Worm (Caenorhabditis elegans): ENCODE data around the gene D1025.1.

The D1025.1 gene

DNA sequence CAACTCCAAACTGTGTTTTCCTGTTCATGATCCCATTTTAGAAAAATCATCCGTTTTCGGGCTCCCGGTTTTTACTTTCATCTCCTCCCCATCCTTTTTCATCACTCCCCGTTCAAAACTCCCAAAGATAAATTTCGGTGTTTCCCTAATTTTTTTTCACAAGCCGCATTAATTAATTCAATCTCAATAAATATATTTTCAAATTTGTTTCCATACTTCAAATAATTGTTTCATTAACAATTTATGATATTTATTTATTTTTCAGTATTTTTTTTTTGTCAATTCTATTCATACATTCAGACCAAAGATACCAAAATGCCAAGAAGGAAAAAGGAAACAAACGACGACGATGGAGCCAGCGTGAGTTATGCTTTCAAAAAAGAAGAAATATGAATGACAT lies at the start of gene D1025.1:
Gene D1025.1, plus strand, starts transcription at position 301 of the 400 bp plus-strand sequence.
- TF ChIP-seq ztf-1 (GFP tag; conservative IDR thresholded peaks at IDR 0.05), result no peak
- no peak for TF ChIP-seq nhr-6 (tag; optimal IDR thresholded peaks at IDR 0.05)
- TF ChIP-seq mdl-1 (tag; optimal IDR thresholded peaks at IDR 0.05), result no peak
- no peak for TF ChIP-seq elt-1 (tag; optimal IDR thresholded peaks at IDR 0.05)
- TF ChIP-seq aly-2 (tag; optimal IDR thresholded peaks at IDR 0.05), result no peak
- no peak for TF ChIP-seq ZK546.5 (tag; optimal IDR thresholded peaks at IDR 0.05)
- TF ChIP-seq ztf-11 (tag; optimal IDR thresholded peaks at IDR 0.05), result no peak

DNA sequence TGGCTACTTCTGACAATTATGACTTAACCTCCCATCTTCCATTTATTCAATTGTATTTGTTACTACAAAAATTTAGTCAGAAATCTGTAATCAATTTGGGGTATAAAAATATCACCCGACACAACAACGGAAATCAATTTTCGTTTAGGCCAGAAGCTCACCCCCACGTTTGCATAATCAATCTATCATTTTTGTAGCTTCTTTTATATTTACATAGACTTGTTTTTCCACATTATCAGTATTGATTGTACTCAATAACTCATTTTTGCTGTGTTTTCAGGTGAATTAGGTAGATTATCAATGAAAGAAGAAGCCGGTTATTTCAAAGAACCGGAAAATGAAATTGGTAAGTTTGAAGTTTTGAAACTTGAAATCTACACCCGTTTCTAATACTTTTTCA lies 46.8 kb upstream of the D1025.1 start, which contains the start of gene M163.5:
Gene M163.5, plus strand, starts transcription at position 301 of the 400 bp plus-strand sequence.
- TF ChIP-seq nhr-21 (tag; optimal IDR thresholded peaks at IDR 0.05) (no peak), alr-1 (tag; optimal IDR thresholded peaks at IDR 0.05) (no peak), peb-1 (tag; optimal IDR thresholded peaks at IDR 0.05) (no peak), elt-3 (tag; optimal IDR thresholded peaks at IDR 0.05) (no peak), unc-39 (tag; optimal IDR thresholded peaks at IDR 0.05) (no peak), gmeb-1 (tag; optimal IDR thresholded peaks at IDR 0.05) (no peak), ZK546.5 (tag; optimal IDR thresholded peaks at IDR 0.05) (no peak), dmd-4 (tag; optimal IDR thresholded peaks at IDR 0.05) (no peak), ceh-82 (tag; optimal IDR thresholded peaks at IDR 0.05) (no peak)

DNA sequence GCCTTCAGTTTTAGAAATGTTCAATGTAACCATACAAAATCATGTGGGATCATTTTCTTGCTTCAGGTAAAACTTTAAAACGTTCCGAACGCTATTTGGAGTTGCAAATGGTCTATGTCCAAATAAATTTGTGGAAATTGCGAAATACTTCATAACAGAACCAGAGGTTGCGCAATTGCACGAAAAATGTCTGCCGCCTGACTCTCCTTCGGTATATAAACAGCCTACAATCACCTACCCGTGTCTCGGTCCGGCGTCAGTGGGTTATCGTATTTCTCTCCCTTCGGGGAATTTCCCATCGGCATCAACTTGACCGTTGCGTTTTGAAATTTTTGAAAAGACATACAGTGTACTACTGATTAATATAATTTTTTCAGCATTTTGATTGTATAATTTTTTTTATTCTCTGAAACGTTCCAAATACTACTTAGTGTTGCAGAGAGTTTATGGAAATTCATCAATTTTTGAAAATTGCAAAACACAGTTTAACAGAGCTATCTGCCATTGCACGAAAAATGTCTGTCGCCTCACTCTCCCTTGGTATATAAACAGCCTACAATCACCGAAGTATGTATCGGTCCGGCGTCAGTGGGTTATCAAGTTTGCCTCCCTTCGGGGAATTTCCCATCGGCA lies 43.8 kb upstream of the D1025.1 start:
- TF ChIP-seq gmeb-1 (tag; optimal IDR thresholded peaks at IDR 0.05) (peak; percentile 59), nhr-25 (tag; optimal IDR thresholded peaks at IDR 0.05) (no peak), nhr-129 (tag; optimal IDR thresholded peaks at IDR 0.05) (peak; percentile 100), aly-2 (tag; optimal IDR thresholded peaks at IDR 0.05) (no peak), egl-27 (tag; optimal IDR thresholded peaks at IDR 0.05) (peak; percentile 26), lsy-2 (tag; optimal IDR thresholded peaks at IDR 0.05) (peak in 1 of 2 experiments; percentile 31), F13H6.1 (tag; optimal IDR thresholded peaks at IDR 0.05) (peak; percentile 40), C34F6.9 (tag; optimal IDR thresholded peaks at IDR 0.05) (no peak), sma-9 (GFP tag; optimal IDR thresholded peaks at IDR 0.05) (peak; percentile 75), sma-9 (tag; optimal IDR thresholded peaks at IDR 0.05) (no peak), nhr-12 (tag; optimal IDR thresholded peaks at IDR 0.05) (no peak), lin-13 (GFP tag; optimal IDR thresholded peaks at IDR 0.05) (peak; percentile 31), ZK546.5 (tag; optimal IDR thresholded peaks at IDR 0.05) (no peak), nhr-21 (tag; optimal IDR thresholded peaks at IDR 0.05) (peak; percentile 53), nhr-77 (tag; optimal IDR thresholded peaks at IDR 0.05) (no peak), sma-3 (GFP tag; optimal IDR thresholded peaks at IDR 0.05) (peak; percentile 89), crh-2 (tag; optimal IDR thresholded peaks at IDR 0.05) (peak; percentile 37), nhr-10 (tag; optimal IDR thresholded peaks at IDR 0.05) (peak; percentile 41), fos-1 (tag; optimal IDR thresholded peaks at IDR 0.05) (peak; percentile 26), snpc-4 (tag; optimal IDR thresholded peaks at IDR 0.05) (peak; percentile 98)

DNA sequence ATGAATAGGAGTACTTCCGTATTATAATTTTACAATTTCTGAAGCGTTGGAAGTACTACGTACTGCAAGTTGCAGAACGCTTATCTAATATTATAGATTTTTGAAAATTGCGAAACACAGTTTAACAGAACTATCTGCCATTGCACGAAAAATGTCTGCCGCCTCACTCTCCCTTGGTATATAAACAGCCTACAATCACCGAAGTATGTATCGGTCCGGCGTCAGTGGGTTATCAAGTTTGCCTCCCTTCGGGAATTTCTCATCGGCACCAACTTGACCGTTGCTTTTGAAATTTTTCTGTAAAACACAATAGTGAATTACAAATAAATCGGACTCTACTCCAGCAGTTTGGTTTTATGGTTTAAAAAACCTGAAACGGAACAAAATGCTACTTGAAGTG lies 43.2 kb upstream of the D1025.1 start:
- TF ChIP-seq sma-3 (GFP tag; optimal IDR thresholded peaks at IDR 0.05), result peak; percentile 17
- peak; percentile 93 for TF ChIP-seq snpc-4 (tag; optimal IDR thresholded peaks at IDR 0.05)
- TF ChIP-seq nhr-11 (tag; optimal IDR thresholded peaks at IDR 0.05), result no peak

DNA sequence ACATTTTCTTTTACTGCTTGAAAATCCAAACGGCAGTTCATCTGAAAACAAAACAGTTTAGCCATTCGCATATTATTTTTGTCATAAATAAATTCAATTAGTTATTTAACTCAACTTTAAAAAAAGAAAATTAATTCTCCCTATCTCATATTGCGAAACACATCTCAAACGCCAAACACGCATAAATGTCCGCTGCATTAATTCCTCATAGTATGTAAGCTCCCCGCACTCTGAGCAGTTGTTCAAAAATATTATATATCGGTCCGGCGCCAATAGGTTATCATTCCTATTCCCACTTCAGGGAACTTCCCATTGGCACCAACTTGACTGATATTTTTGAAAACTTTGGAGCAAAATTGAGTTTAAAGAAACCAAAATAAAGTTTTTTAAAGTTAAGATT lies 42.4 kb upstream of the D1025.1 start:
- TF ChIP-seq blmp-1 (tag; optimal IDR thresholded peaks at IDR 0.05; ENCODE audit: insufficient read depth) (no peak), unc-39 (tag; optimal IDR thresholded peaks at IDR 0.05) (no peak), gmeb-1 (tag; optimal IDR thresholded peaks at IDR 0.05) (no peak), ceh-82 (tag; optimal IDR thresholded peaks at IDR 0.05) (no peak), peb-1 (tag; optimal IDR thresholded peaks at IDR 0.05) (no peak), dmd-4 (tag; optimal IDR thresholded peaks at IDR 0.05) (no peak), lin-11 (tag; optimal IDR thresholded peaks at IDR 0.05) (no peak), nhr-237 (tag; optimal IDR thresholded peaks at IDR 0.05) (no peak), ZK546.5 (tag; optimal IDR thresholded peaks at IDR 0.05) (no peak), ceh-16 (tag; optimal IDR thresholded peaks at IDR 0.05) (no peak), skn-1 (tag; optimal IDR thresholded peaks at IDR 0.05) (no peak), R02D3.7 (tag; optimal IDR thresholded peaks at IDR 0.05) (no peak), sem-4 (tag; optimal IDR thresholded peaks at IDR 0.05) (no peak), zag-1 (tag; optimal IDR thresholded peaks at IDR 0.05) (no peak), elt-3 (tag; optimal IDR thresholded peaks at IDR 0.05) (no peak), mdl-1 (tag; optimal IDR thresholded peaks at IDR 0.05) (no peak), ama-1 (optimal IDR thresholded peaks at IDR 0.05) (no peak), snpc-4 (tag; optimal IDR thresholded peaks at IDR 0.05) (peak; percentile 98), unc-55 (GFP tag; optimal IDR thresholded peaks at IDR 0.05) (peak; percentile 88), lin-13 (GFP tag; optimal IDR thresholded peaks at IDR 0.05) (peak; percentile 4), nhr-21 (tag; optimal IDR thresholded peaks at IDR 0.05) (peak; percentile 20), nhr-6 (tag; optimal IDR thresholded peaks at IDR 0.05) (peak; percentile 55), mbf-1 (tag; optimal IDR thresholded peaks at IDR 0.05) (no peak), nhr-77 (tag; optimal IDR thresholded peaks at IDR 0.05) (no peak), ztf-1 (GFP tag; conservative IDR thresholded peaks at IDR 0.05) (no peak), F13H6.1 (tag; optimal IDR thresholded peaks at IDR 0.05) (no peak), fos-1 (tag; optimal IDR thresholded peaks at IDR 0.05) (no peak), lsy-2 (tag; optimal IDR thresholded peaks at IDR 0.05) (peak; percentile 28 to 54), sma-9 (GFP tag; optimal IDR thresholded peaks at IDR 0.05) (peak; percentile 65), sma-9 (tag; optimal IDR thresholded peaks at IDR 0.05) (no peak), nhr-10 (tag; optimal IDR thresholded peaks at IDR 0.05) (no peak)

All from whole organism, L2 larva.